Worm (Caenorhabditis elegans) whole organism, L1 larva: Measurements from ENCODE around the gene K06A4.6.

ENCODE experiments used
- C04F5.9 ChIP-seq: sonication (generic microtip); optimal IDR thresholded peaks from 2 replicates; lab custom pipeline; 2016; ENCODE audit warnings: missing genetic modification characterization, missing compliant biosample characterization
- C16A3.4 ChIP-seq: fragments of 150-350 bp; optimal IDR thresholded peaks from 2 replicates; lab custom pipeline; 2014; ENCODE audit warnings: missing biosample characterization, missing genetic modification characterization
- Y116A8C.19 ChIP-seq: sonication (generic microtip); optimal IDR thresholded peaks from 2 replicates; lab custom pipeline; 2016; ENCODE audit warnings: missing compliant biosample characterization, missing genetic modification characterization, borderline replicate concordance
- aha-1 ChIP-seq: fragments of 150-350 bp; optimal IDR thresholded peaks from 2 replicates; lab custom pipeline; 2014; ENCODE audit warnings: missing biosample characterization, missing genetic modification characterization
- alr-1 ChIP-seq: fragments of 200-800 bp; sonication (Bioruptor generic); optimal IDR thresholded peaks from 2 replicates; lab custom pipeline; 2018; ENCODE audit warnings: borderline replicate concordance, mild to moderate bottlenecking, missing genetic modification characterization, missing compliant biosample characterization
- ama-1 ChIP-seq: fragments of 150-350 bp; optimal IDR thresholded peaks from 2 replicates; lab custom pipeline; 2014
- blmp-1 ChIP-seq: fragments of 150-350 bp; optimal IDR thresholded peaks from 2 replicates; lab custom pipeline; 2014; ENCODE audit warnings: missing biosample characterization, missing genetic modification characterization
- ceh-8 ChIP-seq: fragments of 200-800 bp; sonication (Bioruptor generic); optimal IDR thresholded peaks from 2 replicates; lab custom pipeline; 2018; ENCODE audit warnings: mild to moderate bottlenecking, missing genetic modification characterization, moderate library complexity, missing compliant biosample characterization
- ceh-82 ChIP-seq, 3 experiments: fragments of 150-350 bp in 1 of 3; sonication (generic microtip) in 2 of 3; optimal IDR thresholded peaks; 2 replicates each; lab custom pipeline; 2014 to 2017; ENCODE audit warnings: missing biosample characterization in 3 of 3, missing genetic modification characterization in 3 of 3
- ceh-88 ChIP-seq: fragments of 200-800 bp; sonication (Bioruptor generic); IDR thresholded peaks from 2 replicates; pipeline ENCODE4 v1.3.6; 2022; ENCODE audit warnings: missing genetic modification characterization, missing compliant biosample characterization
- ceh-90 ChIP-seq: sonication (generic microtip); optimal IDR thresholded peaks from 2 replicates; lab custom pipeline; 2016; ENCODE audit warnings: missing genetic modification characterization, missing compliant biosample characterization
- ces-1 ChIP-seq: fragments of 150-350 bp; optimal IDR thresholded peaks from 2 replicates; lab custom pipeline; 2014; ENCODE audit warnings: missing biosample characterization, missing genetic modification reagents, missing genetic modification characterization
- dpl-1 ChIP-seq, 3 experiments: fragments of 150-350 bp in 2 of 3; sonication (generic microtip) in 1 of 3; optimal IDR thresholded peaks; 2 replicates each; lab custom pipeline; 2014 to 2017; ENCODE audit warnings: missing biosample characterization in 3 of 3, missing genetic modification characterization in 3 of 3, missing genetic modification reagents in 3 of 3
- dsc-1 ChIP-seq: sonication (generic microtip); optimal IDR thresholded peaks from 2 replicates; lab custom pipeline; 2016; ENCODE audit warnings: mild to moderate bottlenecking, missing genetic modification characterization, missing compliant biosample characterization
- efl-1 ChIP-seq, 4 experiments: fragments of 150-350 bp; optimal IDR thresholded peaks in 3 of 4; peaks in 1 of 4; 1 replicate in 1 of 4; 2 replicates in 3 of 4; lab custom pipeline; 2014; ENCODE audit warnings: missing biosample characterization in 2 of 4, missing genetic modification characterization in 2 of 4, missing genetic modification reagents in 2 of 4
- efl-3 ChIP-seq: fragments of 200-800 bp; sonication (Bioruptor generic); optimal IDR thresholded peaks from 2 replicates; lab custom pipeline; 2018; ENCODE audit warnings: mild to moderate bottlenecking, missing genetic modification characterization, missing compliant biosample characterization
- egl-13 ChIP-seq: sonication (generic microtip); optimal IDR thresholded peaks from 2 replicates; lab custom pipeline; 2016; ENCODE audit warnings: missing genotype, missing genetic modification reagents, missing genetic modification characterization, missing compliant biosample characterization
- egl-27 ChIP-seq, 2 experiments: fragments of 150-350 bp in 1 of 2; sonication (generic microtip); optimal IDR thresholded peaks; 3 replicates each; lab custom pipeline; 2017 to 2018; ENCODE audit warnings: missing biosample characterization in 2 of 2, missing genetic modification characterization in 2 of 2, missing genetic modification reagents in 2 of 2
- ets-5 ChIP-seq: fragments of 200-800 bp; sonication (Bioruptor generic); IDR thresholded peaks from 2 replicates; pipeline ENCODE4 v1.3.6; 2022; ENCODE audit warnings: missing genetic modification characterization, missing compliant biosample characterization
- fkh-10 ChIP-seq: sonication (generic microtip); optimal IDR thresholded peaks from 2 replicates; lab custom pipeline; 2017; ENCODE audit warnings: missing biosample characterization, missing genetic modification reagents, missing genetic modification characterization
- fkh-8 ChIP-seq: sonication (generic microtip); optimal IDR thresholded peaks from 2 replicates; lab custom pipeline; 2016; ENCODE audit warnings: mild to moderate bottlenecking, missing genetic modification characterization, missing compliant biosample characterization
- grh-1 ChIP-seq: fragments of 200-800 bp; sonication (Bioruptor generic); IDR thresholded peaks from 2 replicates; pipeline ENCODE4 v1.3.6; 2022; ENCODE audit warnings: missing genetic modification reagents, missing genetic modification characterization, missing compliant biosample characterization
- hlh-17 ChIP-seq: fragments of 200-800 bp; sonication (Bioruptor generic); optimal IDR thresholded peaks from 2 replicates; lab custom pipeline; 2018; ENCODE audit warnings: missing genetic modification characterization, mild to moderate bottlenecking, missing compliant biosample characterization, moderate library complexity, borderline replicate concordance
- jun-1 ChIP-seq: fragments of 150-350 bp; optimal IDR thresholded peaks from 2 replicates; lab custom pipeline; 2014; ENCODE audit warnings: missing biosample characterization, missing genetic modification reagents, missing genetic modification characterization
- lin-13 ChIP-seq: fragments of 150-350 bp; optimal IDR thresholded peaks from 2 replicates; lab custom pipeline; 2014; ENCODE audit warnings: missing biosample characterization, missing genetic modification reagents, missing genetic modification characterization
- lin-14 ChIP-seq: fragments of 200-800 bp; sonication (Bioruptor generic); optimal IDR thresholded peaks from 2 replicates; lab custom pipeline; 2018; ENCODE audit warnings: mild to moderate bottlenecking, missing genetic modification characterization, moderate library complexity, missing compliant biosample characterization
- lin-15B ChIP-seq: fragments of 150-350 bp; sonication (generic microtip); optimal IDR thresholded peaks from 3 replicates; lab custom pipeline; 2014; ENCODE audit warnings: missing biosample characterization, missing genetic modification characterization
- lin-35 ChIP-seq, 2 experiments: fragments of 150-350 bp; optimal IDR thresholded peaks; 2 replicates each; lab custom pipeline; 2014; ENCODE audit warnings: missing biosample characterization in 2 of 2, missing genetic modification characterization in 2 of 2, missing genetic modification reagents in 2 of 2
- lsy-2 ChIP-seq, 2 experiments: fragments of 150-350 bp; optimal IDR thresholded peaks; 2 replicates each; lab custom pipeline; 2014; ENCODE audit warnings: missing biosample characterization in 2 of 2, missing genetic modification characterization in 2 of 2
- mef-2 ChIP-seq: fragments of 150-350 bp; optimal IDR thresholded peaks from 2 replicates; lab custom pipeline; 2014; ENCODE audit warnings: missing biosample characterization, missing genetic modification characterization
- nhr-20 ChIP-seq: sonication (generic microtip); optimal IDR thresholded peaks from 2 replicates; lab custom pipeline; 2016; ENCODE audit warnings: mild to moderate bottlenecking, missing genetic modification characterization, missing compliant biosample characterization
- nhr-28 ChIP-seq: fragments of 150-350 bp; optimal IDR thresholded peaks from 2 replicates; lab custom pipeline; 2014; ENCODE audit warnings: missing biosample characterization, missing genetic modification characterization
- nhr-47 ChIP-seq: sonication (generic microtip); optimal IDR thresholded peaks from 2 replicates; lab custom pipeline; 2016; ENCODE audit warnings: mild to moderate bottlenecking, missing genetic modification characterization, moderate library complexity, missing compliant biosample characterization
- nhr-77 ChIP-seq: fragments of 150-350 bp; optimal IDR thresholded peaks from 2 replicates; lab custom pipeline; 2014; ENCODE audit warnings: missing biosample characterization, missing genetic modification characterization
- nhr-84 ChIP-seq: sonication (generic microtip); optimal IDR thresholded peaks from 2 replicates; lab custom pipeline; 2017; ENCODE audit warnings: missing biosample characterization, missing genetic modification characterization
- pax-3 ChIP-seq: fragments of 200-800 bp; sonication (Bioruptor generic); optimal IDR thresholded peaks from 2 replicates; lab custom pipeline; 2018; ENCODE audit warnings: mild to moderate bottlenecking, missing genetic modification characterization, moderate library complexity, missing compliant biosample characterization
- rnt-1 ChIP-seq: sonication (generic microtip); optimal IDR thresholded peaks from 2 replicates; lab custom pipeline; 2016; ENCODE audit warnings: mild to moderate bottlenecking, missing genetic modification characterization, moderate library complexity, missing compliant biosample characterization
- skn-1 ChIP-seq: fragments of 150-350 bp; optimal IDR thresholded peaks from 2 replicates; lab custom pipeline; 2014; ENCODE audit warnings: missing biosample characterization, missing genetic modification characterization
- snu-23 ChIP-seq: sonication (generic microtip); optimal IDR thresholded peaks from 2 replicates; lab custom pipeline; 2016; ENCODE audit warnings: missing genetic modification characterization, missing compliant biosample characterization
- sox-4 ChIP-seq: sonication (generic microtip); optimal IDR thresholded peaks from 2 replicates; lab custom pipeline; 2016; ENCODE audit warnings: missing genetic modification characterization, missing compliant biosample characterization
- sptf-1 ChIP-seq: fragments of 150-350 bp; optimal IDR thresholded peaks from 2 replicates; lab custom pipeline; 2014; ENCODE audit warnings: missing biosample characterization, missing genetic modification characterization
- tbx-2 ChIP-seq: sonication (generic microtip); optimal IDR thresholded peaks from 2 replicates; lab custom pipeline; 2016; ENCODE audit warnings: missing genetic modification characterization, missing compliant biosample characterization
- tlp-1 ChIP-seq: fragments of 150-350 bp; optimal IDR thresholded peaks from 2 replicates; lab custom pipeline; 2014; ENCODE audit warnings: missing biosample characterization, missing genetic modification characterization
- unc-130 ChIP-seq: fragments of 150-350 bp; optimal IDR thresholded peaks from 2 replicates; lab custom pipeline; 2017; ENCODE audit warnings: missing biosample characterization, missing genetic modification characterization, inconsistent platforms
- unc-30 ChIP-seq: sonication (generic microtip); optimal IDR thresholded peaks from 2 replicates; lab custom pipeline; 2017; ENCODE audit warnings: missing biosample characterization, missing genetic modification characterization
- unc-98 ChIP-seq: fragments of 200-800 bp; sonication (Bioruptor generic); IDR thresholded peaks from 2 replicates; pipeline ENCODE4 v1.3.6; 2022; ENCODE audit warnings: missing genetic modification characterization, missing compliant biosample characterization
- vab-15 ChIP-seq: sonication (generic microtip); optimal IDR thresholded peaks from 2 replicates; lab custom pipeline; 2017; ENCODE audit warnings: missing genotype, mild to moderate bottlenecking, missing genetic modification characterization, missing compliant biosample characterization
- ztf-11 ChIP-seq, 2 experiments: sonication (generic microtip); optimal IDR thresholded peaks; 2 replicates each; lab custom pipeline; 2016 to 2017; ENCODE audit warnings: missing genetic modification characterization in 2 of 2, missing biosample characterization in 1 of 2, missing compliant biosample characterization in 1 of 2

K06A4.6 gene

ce11 chrV:9483738-9484256 is 3.3 kb upstream of the K06A4.6 start, which contains the start of gene K06A4.2:
TSS of gene K06A4.2 (plus strand) at chrV:9484206.
- TF ChIP-seq tlp-1 (tag; lab: Kevin White, UChicago) (no peak), lin-14 (GFP tag; lab: Kevin White, UChicago) (peak; percentile 57), fkh-10 (GFP tag; lab: Kevin White, UChicago) (peak; percentile 90), lin-15B (tag; lab: Kevin White, UChicago) (no peak), egl-27 (tag; optimal IDR thresholded peaks at IDR 0.05; lab: Kevin White, UChicago) (no peak), nhr-84 (no peak), lin-13 (GFP tag; lab: Kevin White, UChicago) (no peak), nhr-20 (tag; lab: Kevin White, UChicago) (no peak), aha-1 (tag; lab: Kevin White, UChicago) (no peak), ama-1 (lab: Kevin White, UChicago) (no peak), vab-15 (tag; lab: Kevin White, UChicago) (no peak), sox-4 (tag; lab: Kevin White, UChicago) (no peak), fkh-8 (tag; lab: Kevin White, UChicago) (no peak), grh-1 (no peak)

ce11 chrV:9477863-9478262 is 2.6 kb downstream of the K06A4.6 start, which contains the start of gene nas-3:
TSS of gene nas-3 (plus strand) at chrV:9478163.
- TF ChIP-seq C16A3.4 (no peak), nhr-47 (no peak), mef-2 (tag; lab: Kevin White, UChicago) (no peak), Y116A8C.19 (tag; lab: Kevin White, UChicago) (no peak), nhr-28 (tag; lab: Kevin White, UChicago) (no peak), rnt-1 (tag; lab: Kevin White, UChicago) (no peak), egl-27 (tag; optimal IDR thresholded peaks at IDR 0.05; lab: Kevin White, UChicago) (no peak), ceh-90 (tag; lab: Kevin White, UChicago) (no peak), unc-98 (no peak), ztf-11 (tag; optimal IDR thresholded peaks at IDR 0.05; lab: Kevin White, UChicago) (no peak), unc-130 (tag; lab: Kevin White, UChicago) (no peak), jun-1 (no peak), ceh-82 (tag; optimal IDR thresholded peaks at IDR 0.05; lab: Kevin White, UChicago) (no peak), ces-1 (GFP tag; lab: Kevin White, UChicago) (no peak), efl-1 (optimal IDR thresholded peaks at IDR 0.05; lab: Kevin White, UChicago) (no peak), efl-1 (GFP tag; optimal IDR thresholded peaks at IDR 0.05 in 1 of 2; lab: Kevin White, UChicago) (no peak), sox-4 (tag; lab: Kevin White, UChicago) (no peak), tbx-2 (tag; lab: Kevin White, UChicago) (no peak), lin-15B (tag; lab: Kevin White, UChicago) (no peak), dsc-1 (tag; lab: Kevin White, UChicago) (no peak), dpl-1 (GFP tag; optimal IDR thresholded peaks at IDR 0.05; lab: Kevin White, UChicago) (no peak)
- TF ChIP-seq, all 84 proteins: peak for 0

- TF ChIP-seq blmp-1 (tag; lab: Kevin White, UChicago): peak; percentile 18
- no peak for TF ChIP-seq vab-15 (tag; lab: Kevin White, UChicago)
- no peak for TF ChIP-seq tbx-2 (tag; lab: Kevin White, UChicago)
- TF ChIP-seq nhr-28 (tag; lab: Kevin White, UChicago): no peak
- TF ChIP-seq nhr-47: peak; percentile 60
- no peak for TF ChIP-seq egl-13 (tag; lab: Kevin White, UChicago)
- no peak for TF ChIP-seq ets-5 (GFP tag; lab: Robert Waterston, UW)
- TF ChIP-seq hlh-17 (GFP tag; lab: Kevin White, UChicago): no peak
- no peak for TF ChIP-seq ceh-88
- TF ChIP-seq pax-3 (tag; lab: Kevin White, UChicago): peak; percentile 55
- TF ChIP-seq efl-3: no peak
- TF ChIP-seq sptf-1 (tag; lab: Kevin White, UChicago): no peak
- no peak for TF ChIP-seq C04F5.9
- no peak for TF ChIP-seq alr-1 (tag; lab: Kevin White, UChicago)
- TF ChIP-seq skn-1 (tag; lab: Kevin White, UChicago): no peak
- TF ChIP-seq unc-30 (tag; lab: Kevin White, UChicago): no peak
- TF ChIP-seq lin-35 (GFP tag; optimal IDR thresholded peaks at IDR 0.05; lab: Kevin White, UChicago): no peak
- TF ChIP-seq nhr-77 (tag; lab: Kevin White, UChicago): no peak
- no peak for TF ChIP-seq snu-23 (GFP tag; lab: Kevin White, UChicago)
- TF ChIP-seq lsy-2 (tag; optimal IDR thresholded peaks at IDR 0.05; lab: Kevin White, UChicago): no peak
- no peak for TF ChIP-seq nhr-84
- no peak for TF ChIP-seq ceh-8 (GFP tag; lab: Kevin White, UChicago)
- peak; percentile 66 for TF ChIP-seq dsc-1 (tag; lab: Kevin White, UChicago)
- no peak for TF ChIP-seq nhr-20 (tag; lab: Kevin White, UChicago)
Observed at ce11 chrV:9473924-9474323, 6.5 kb downstream of the K06A4.6 start.
